Worm (Caenorhabditis elegans): ENCODE measurements around the gene npr-24.
A peak's percentile ranks its signal among the peaks of the same experiment; 100 is the strongest.

Gene npr-24

ce11 chrX:17509048-17509776 lies 22.6 kb upstream of the npr-24 start (continued):
- TF ChIP-seq fos-1 (tag; optimal IDR thresholded peaks at IDR 0.05) (peak; percentile 54), blmp-1 (tag; optimal IDR thresholded peaks at IDR 0.05; ENCODE audit: insufficient read depth) (no peak), nhr-23 (tag; optimal IDR thresholded peaks at IDR 0.05) (no peak), unc-55 (GFP tag; optimal IDR thresholded peaks at IDR 0.05) (no peak), nhr-25 (tag; optimal IDR thresholded peaks at IDR 0.05) (peak; percentile 41), nhr-129 (tag; optimal IDR thresholded peaks at IDR 0.05) (no peak)

DNA sequence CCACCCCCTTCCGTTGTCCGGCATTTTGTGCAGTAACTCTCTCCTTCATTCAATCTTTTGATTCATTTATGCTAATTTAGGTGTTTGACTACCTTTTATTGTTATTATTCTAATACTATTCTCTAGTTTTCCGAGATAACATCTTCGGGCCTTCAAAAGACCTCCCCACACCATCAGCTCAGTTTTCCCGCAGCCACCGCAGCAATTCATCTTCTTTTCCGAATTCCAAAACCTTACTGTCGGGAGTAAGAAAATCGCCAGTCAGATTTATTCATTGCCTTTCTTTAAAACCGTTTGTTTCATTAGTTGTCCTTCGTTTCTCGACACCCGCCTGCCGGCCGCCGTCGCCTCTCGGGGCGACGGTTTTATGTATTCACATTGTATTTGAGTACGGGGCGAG lies 21.5 kb upstream of the npr-24 start:
- no peak for TF ChIP-seq nhr-6 (tag; optimal IDR thresholded peaks at IDR 0.05)
- TF ChIP-seq Y55F3AM.14 (GFP tag; optimal IDR thresholded peaks at IDR 0.05): no peak
- TF ChIP-seq unc-62 (GFP tag; optimal IDR thresholded peaks at IDR 0.05): no peak
- TF ChIP-seq lsy-2 (tag; optimal IDR thresholded peaks at IDR 0.05): no peak

ce11 chrX:17505547-17506181 lies 19.0 kb upstream of the npr-24 start:
- TF ChIP-seq nhr-12 (tag; optimal IDR thresholded peaks at IDR 0.05) (no peak), Y55F3AM.14 (GFP tag; optimal IDR thresholded peaks at IDR 0.05) (peak; percentile 86), lin-13 (GFP tag; optimal IDR thresholded peaks at IDR 0.05) (peak; percentile 66), blmp-1 (tag; optimal IDR thresholded peaks at IDR 0.05; ENCODE audit: insufficient read depth) (peak; percentile 62), fos-1 (tag; optimal IDR thresholded peaks at IDR 0.05) (peak; percentile 66), lin-39 (tag; optimal IDR thresholded peaks at IDR 0.05) (no peak), egl-27 (tag; optimal IDR thresholded peaks at IDR 0.05) (peak; percentile 92), nhr-237 (tag; optimal IDR thresholded peaks at IDR 0.05) (no peak), ztf-11 (tag; optimal IDR thresholded peaks at IDR 0.05) (no peak), mab-5 (tag; optimal IDR thresholded peaks at IDR 0.05) (peak; percentile 74), ama-1 (optimal IDR thresholded peaks at IDR 0.05) (no peak), zag-1 (tag; optimal IDR thresholded peaks at IDR 0.05) (peak; percentile 90), ztf-4 (tag; optimal IDR thresholded peaks at IDR 0.05) (peak; percentile 54), nhr-21 (tag; optimal IDR thresholded peaks at IDR 0.05) (peak; percentile 71), crh-2 (tag; optimal IDR thresholded peaks at IDR 0.05) (peak; percentile 92), alr-1 (tag; optimal IDR thresholded peaks at IDR 0.05) (no peak), ceh-16 (tag; optimal IDR thresholded peaks at IDR 0.05) (peak; percentile 54), unc-55 (GFP tag; optimal IDR thresholded peaks at IDR 0.05) (peak; percentile 91), snpc-4 (tag; optimal IDR thresholded peaks at IDR 0.05) (peak; percentile 29), R02D3.7 (tag; optimal IDR thresholded peaks at IDR 0.05) (no peak), aly-2 (tag; optimal IDR thresholded peaks at IDR 0.05) (no peak), nhr-25 (tag; optimal IDR thresholded peaks at IDR 0.05) (peak; percentile 59), ceh-82 (tag; optimal IDR thresholded peaks at IDR 0.05) (no peak), nhr-129 (tag; optimal IDR thresholded peaks at IDR 0.05) (peak; percentile 92), F13H6.1 (tag; optimal IDR thresholded peaks at IDR 0.05) (peak; percentile 99), sma-9 (GFP tag; optimal IDR thresholded peaks at IDR 0.05) (peak; percentile 100), sma-9 (tag; optimal IDR thresholded peaks at IDR 0.05) (peak; percentile 88), gmeb-1 (tag; optimal IDR thresholded peaks at IDR 0.05) (peak; percentile 71), elt-3 (tag; optimal IDR thresholded peaks at IDR 0.05) (no peak), dmd-4 (tag; optimal IDR thresholded peaks at IDR 0.05) (no peak), lsy-2 (tag; optimal IDR thresholded peaks at IDR 0.05) (peak; percentile 39 to 84), nhr-23 (tag; optimal IDR thresholded peaks at IDR 0.05) (no peak), unc-62 (GFP tag; optimal IDR thresholded peaks at IDR 0.05) (no peak), nhr-11 (tag; optimal IDR thresholded peaks at IDR 0.05) (no peak), mdl-1 (tag; optimal IDR thresholded peaks at IDR 0.05) (peak; percentile 90 to 95), sem-4 (tag; optimal IDR thresholded peaks at IDR 0.05) (peak; percentile 93), skn-1 (tag; optimal IDR thresholded peaks at IDR 0.05) (no peak), nhr-6 (tag; optimal IDR thresholded peaks at IDR 0.05) (peak; percentile 78), mbf-1 (tag; optimal IDR thresholded peaks at IDR 0.05) (no peak), nhr-10 (tag; optimal IDR thresholded peaks at IDR 0.05) (no peak), elt-1 (tag; optimal IDR thresholded peaks at IDR 0.05) (no peak), C34F6.9 (tag; optimal IDR thresholded peaks at IDR 0.05) (peak; percentile 77), ZK546.5 (tag; optimal IDR thresholded peaks at IDR 0.05) (no peak), peb-1 (tag; optimal IDR thresholded peaks at IDR 0.05) (no peak), unc-39 (tag; optimal IDR thresholded peaks at IDR 0.05) (no peak), lin-11 (tag; optimal IDR thresholded peaks at IDR 0.05) (peak; percentile 33), sma-3 (GFP tag; optimal IDR thresholded peaks at IDR 0.05) (peak; percentile 77), nhr-77 (tag; optimal IDR thresholded peaks at IDR 0.05) (peak; percentile 33)

Measured in whole organism, L2 larva.